Worm (Caenorhabditis elegans) whole organism, mixed stage, embryonic: ENCODE results near the gene F59D12.3.

ENCODE experiments used
- M03D4.4 ChIP-seq: sonication (generic microtip); optimal IDR thresholded peaks from 2 replicates; lab custom pipeline; 2017; ENCODE audit warnings: mild to moderate bottlenecking, missing genetic modification characterization, missing compliant biosample characterization
- bed-3 ChIP-seq: fragments of 200-800 bp; sonication (Bioruptor generic); optimal IDR thresholded peaks from 3 replicates; lab custom pipeline; 2018; ENCODE audit warnings: mild to moderate bottlenecking, missing genetic modification characterization, moderate library complexity, missing compliant biosample characterization
- blmp-1 ChIP-seq: fragments of 150-350 bp; optimal IDR thresholded peaks from 2 replicates; lab custom pipeline; 2014; ENCODE audit warnings: missing biosample characterization, missing genetic modification characterization
- ceh-39 ChIP-seq: fragments of 150-350 bp; optimal IDR thresholded peaks from 2 replicates; lab custom pipeline; 2014; ENCODE audit warnings: missing biosample characterization, missing genetic modification characterization
- ceh-43 ChIP-seq: fragments of 200-800 bp; sonication (Bioruptor generic); optimal IDR thresholded peaks from 2 replicates; lab custom pipeline; 2018; ENCODE audit warnings: mild to moderate bottlenecking, missing genetic modification characterization, moderate library complexity, missing compliant biosample characterization
- ceh-83 ChIP-seq: fragments of 200-800 bp; sonication (Bioruptor generic); optimal IDR thresholded peaks from 2 replicates; lab custom pipeline; 2018; ENCODE audit warnings: mild to moderate bottlenecking, missing genetic modification characterization, missing compliant biosample characterization
- ces-1 ChIP-seq: fragments of 150-350 bp; optimal IDR thresholded peaks from 2 replicates; lab custom pipeline; 2014; ENCODE audit warnings: missing biosample characterization, missing genetic modification reagents, missing genetic modification characterization
- cnd-1 ChIP-seq: fragments of 200-800 bp; sonication (Bioruptor generic); optimal IDR thresholded peaks from 2 replicates; lab custom pipeline; 2018; ENCODE audit warnings: mild to moderate bottlenecking, missing genetic modification characterization, missing compliant biosample characterization
- drap-1 ChIP-seq: fragments of 200-800 bp; sonication (Bioruptor generic); optimal IDR thresholded peaks from 3 replicates; lab custom pipeline; 2018; ENCODE audit warnings: mild to moderate bottlenecking, missing genetic modification characterization, missing compliant biosample characterization
- elt-1 ChIP-seq: sonication (generic microtip); optimal IDR thresholded peaks from 2 replicates; lab custom pipeline; 2017; ENCODE audit warnings: missing genetic modification characterization, mild to moderate bottlenecking, missing compliant biosample characterization, antibody characterized with exemption, moderate library complexity, borderline replicate concordance; ENCODE audit not compliant: insufficient read depth
- elt-3 ChIP-seq: fragments of 150-350 bp; optimal IDR thresholded peaks from 2 replicates; lab custom pipeline; 2014; ENCODE audit warnings: missing biosample characterization, missing genetic modification characterization
- flh-1 ChIP-seq: fragments of 200-800 bp; sonication (Bioruptor generic); optimal IDR thresholded peaks from 2 replicates; lab custom pipeline; 2018; ENCODE audit warnings: mild to moderate bottlenecking, missing genetic modification characterization, moderate library complexity, missing compliant biosample characterization
- ham-2 ChIP-seq: fragments of 200-800 bp; sonication (Bioruptor generic); optimal IDR thresholded peaks from 2 replicates; lab custom pipeline; 2018; ENCODE audit warnings: mild to moderate bottlenecking, missing genetic modification characterization, missing compliant biosample characterization
- hlh-1 ChIP-seq: fragments of 150-350 bp; optimal IDR thresholded peaks from 2 replicates; lab custom pipeline; 2014; ENCODE audit warnings: missing biosample characterization, missing genetic modification reagents, missing genetic modification characterization
- lin-13 ChIP-seq: fragments of 150-350 bp; optimal IDR thresholded peaks from 2 replicates; lab custom pipeline; 2014; ENCODE audit warnings: missing biosample characterization, missing genetic modification characterization
- lin-32 ChIP-seq: fragments of 200-800 bp; sonication (Bioruptor generic); optimal IDR thresholded peaks from 2 replicates; lab custom pipeline; 2018; ENCODE audit warnings: mild to moderate bottlenecking, missing genetic modification characterization, missing compliant biosample characterization
- lsy-2 ChIP-seq: fragments of 150-350 bp; optimal IDR thresholded peaks from 2 replicates; lab custom pipeline; 2014; ENCODE audit warnings: missing biosample characterization, missing genetic modification characterization
- mab-5 ChIP-seq: fragments of 150-350 bp; optimal IDR thresholded peaks from 2 replicates; lab custom pipeline; 2014; ENCODE audit warnings: missing biosample characterization, missing genetic modification characterization
- mep-1 ChIP-seq: fragments of 150-350 bp; optimal IDR thresholded peaks from 2 replicates; lab custom pipeline; 2017; ENCODE audit warnings: missing biosample characterization, missing genetic modification reagents, missing genetic modification characterization, inconsistent platforms
- mls-2 ChIP-seq: sonication (generic microtip); optimal IDR thresholded peaks from 2 replicates; lab custom pipeline; 2016; ENCODE audit warnings: mild to moderate bottlenecking, missing genetic modification characterization, moderate library complexity, missing compliant biosample characterization
- nhr-12 ChIP-seq: fragments of 150-350 bp; optimal IDR thresholded peaks from 2 replicates; lab custom pipeline; 2014; ENCODE audit warnings: missing biosample characterization, missing genetic modification characterization
- nhr-2 ChIP-seq: fragments of 150-350 bp; optimal IDR thresholded peaks from 2 replicates; lab custom pipeline; 2014; ENCODE audit warnings: missing biosample characterization, missing genetic modification characterization
- nhr-237 ChIP-seq: fragments of 150-350 bp; optimal IDR thresholded peaks from 2 replicates; lab custom pipeline; 2014; ENCODE audit warnings: missing biosample characterization, missing genetic modification characterization
- nhr-28 ChIP-seq: fragments of 150-350 bp; optimal IDR thresholded peaks from 2 replicates; lab custom pipeline; 2014; ENCODE audit warnings: missing biosample characterization, missing genetic modification characterization
- nhr-76 ChIP-seq: sonication (generic microtip); optimal IDR thresholded peaks from 2 replicates; lab custom pipeline; 2017; ENCODE audit warnings: missing biosample characterization, missing genetic modification characterization
- pha-4 ChIP-seq: fragments of 150-350 bp; optimal IDR thresholded peaks from 2 replicates; lab custom pipeline; 2018; ENCODE audit warnings: missing biosample characterization, missing genetic modification reagents, missing genetic modification characterization
- sem-2 ChIP-seq: fragments of 200-800 bp; sonication (Bioruptor generic); optimal IDR thresholded peaks from 2 replicates; lab custom pipeline; 2018; ENCODE audit warnings: mild to moderate bottlenecking, missing genetic modification characterization, missing compliant biosample characterization
- snpc-4 ChIP-seq: fragments of 150-350 bp; optimal IDR thresholded peaks from 2 replicates; lab custom pipeline; 2014; ENCODE audit warnings: missing biosample characterization, missing genetic modification characterization
- sptf-1 ChIP-seq: sonication (generic microtip); optimal IDR thresholded peaks from 2 replicates; lab custom pipeline; 2017; ENCODE audit warnings: mild to moderate bottlenecking, missing genetic modification characterization, moderate library complexity, missing compliant biosample characterization
- tbx-8 ChIP-seq: fragments of 200-800 bp; sonication (Bioruptor generic); optimal IDR thresholded peaks from 2 replicates; lab custom pipeline; 2018; ENCODE audit warnings: mild to moderate bottlenecking, missing genetic modification characterization, moderate library complexity, missing compliant biosample characterization
- unc-120 ChIP-seq: sonication (generic microtip); optimal IDR thresholded peaks from 2 replicates; lab custom pipeline; 2017; ENCODE audit warnings: missing genetic modification characterization, missing compliant biosample characterization; ENCODE audit not compliant: poor library complexity, severe bottlenecking
- unc-39 ChIP-seq: fragments of 150-350 bp; optimal IDR thresholded peaks from 2 replicates; lab custom pipeline; 2014; ENCODE audit warnings: missing biosample characterization, missing genetic modification characterization
- unc-62 ChIP-seq: fragments of 150-350 bp; optimal IDR thresholded peaks from 2 replicates; lab custom pipeline; 2014; ENCODE audit warnings: missing biosample characterization, missing genetic modification reagents, missing genetic modification characterization
- zip-8 ChIP-seq: fragments of 150-350 bp; optimal IDR thresholded peaks from 2 replicates; lab custom pipeline; 2014; ENCODE audit warnings: missing biosample characterization, missing genetic modification characterization
- ztf-11 ChIP-seq: fragments of 150-350 bp; optimal IDR thresholded peaks from 2 replicates; lab custom pipeline; 2014; ENCODE audit warnings: missing biosample characterization, missing genetic modification characterization

F59D12.3 gene

DNA sequence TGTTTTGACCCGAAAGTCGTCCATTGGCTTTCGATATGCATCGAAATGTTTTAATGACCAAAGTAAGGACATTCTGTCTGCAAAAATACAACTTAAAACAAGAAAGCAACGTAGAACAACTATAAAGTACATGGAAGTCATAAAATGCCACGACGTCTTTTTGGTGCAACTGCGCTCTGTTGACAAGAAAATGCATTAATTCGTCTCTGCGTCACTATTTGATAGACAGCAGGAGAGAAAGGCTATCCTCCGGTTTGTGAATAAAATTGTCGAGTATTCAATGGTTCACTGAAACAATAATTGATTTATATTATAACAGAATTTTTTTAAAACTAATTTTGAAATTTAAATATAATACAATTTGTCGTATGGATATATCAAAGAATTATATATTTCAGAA, 34.3 kb downstream of the F59D12.3 start, which contains the start of gene ergi-3:
TSS of gene ergi-3 (minus strand) at position 311 of the 400 bp plus-strand sequence.
- TF ChIP-seq nhr-2 (tag; lab: Kevin White, UChicago) = no peak
- no peak for TF ChIP-seq mab-5
- TF ChIP-seq lin-13 (tag; lab: Kevin White, UChicago) = peak; percentile 3
- TF ChIP-seq mep-1 (tag; lab: Kevin White, UChicago) = peak; percentile 89
- TF ChIP-seq hlh-1 = peak; percentile 37
- TF ChIP-seq blmp-1 = peak; percentile 27
- peak; percentile 32 for TF ChIP-seq lsy-2 (tag; lab: Kevin White, UChicago)
- no peak for TF ChIP-seq M03D4.4 (tag; lab: Kevin White, UChicago)
- no peak for TF ChIP-seq ztf-11 (tag; lab: Kevin White, UChicago)
- peak; percentile 87 for TF ChIP-seq unc-62 (GFP tag; lab: Kevin White, UChicago)
- TF ChIP-seq nhr-237 (tag; lab: Kevin White, UChicago) = peak; percentile 37
- TF ChIP-seq ces-1 = peak; percentile 94
- peak; percentile 58 for TF ChIP-seq pha-4 (tag; lab: Kevin White, UChicago)
- TF ChIP-seq, all 35 proteins: peak for 9

DNA sequence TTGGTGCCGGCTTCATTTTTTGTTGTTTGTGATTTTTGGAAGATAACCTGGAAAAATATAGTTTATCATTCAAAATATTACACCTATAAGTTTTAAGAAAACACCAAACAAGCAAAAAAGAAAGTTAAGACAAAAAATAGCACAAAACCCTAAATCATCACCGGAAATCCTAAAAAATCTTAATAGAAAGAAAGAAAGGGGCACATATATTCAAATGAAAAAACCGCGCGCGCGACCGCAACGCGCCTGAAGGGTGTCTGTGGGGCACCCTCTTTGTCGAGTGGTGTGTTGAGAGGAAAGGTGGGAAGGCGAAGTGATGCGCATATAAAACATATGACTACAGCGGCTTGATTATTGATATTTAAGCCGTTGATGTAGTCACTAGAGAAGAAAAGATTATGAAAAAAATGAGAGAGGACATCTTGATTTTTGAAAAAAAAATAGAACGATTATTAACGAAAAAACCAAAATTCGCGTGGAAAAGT, 37.0 kb downstream of the F59D12.3 start, which contains the start of gene K09E9.3:
TSS of gene K09E9.3 (minus strand) at position 51 of the 485 bp plus-strand sequence.
- peak; percentile 67 for TF ChIP-seq hlh-1
- TF ChIP-seq mab-5 = no peak

DNA sequence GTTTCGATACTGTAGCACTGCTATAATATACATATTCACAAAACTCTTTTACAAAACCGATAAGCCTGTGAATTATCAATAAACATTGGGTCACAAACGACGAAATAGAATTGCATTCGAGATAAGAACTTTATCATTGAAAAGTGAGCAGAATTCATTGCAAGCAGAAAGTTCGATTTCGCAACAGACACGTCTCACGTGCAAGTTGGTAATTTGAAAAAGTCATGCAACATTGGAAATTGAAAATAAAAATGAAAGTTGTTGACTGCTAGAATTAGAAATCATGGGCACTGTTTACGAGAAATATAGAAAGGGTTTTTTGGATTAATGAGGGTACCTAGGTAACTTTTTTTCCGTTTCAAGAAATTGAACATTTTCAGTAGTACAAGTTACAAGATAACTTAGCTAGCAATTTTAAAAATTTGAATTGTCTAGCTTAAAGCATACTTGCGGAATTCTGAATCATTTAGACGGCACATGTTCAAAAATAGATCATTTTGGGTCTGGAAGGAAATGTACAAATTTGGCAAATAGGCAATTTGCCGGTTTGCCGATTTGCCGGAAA, 40.2 kb downstream of the F59D12.3 start:
- TF ChIP-seq nhr-237 (tag; lab: Kevin White, UChicago) (no peak), mep-1 (tag; lab: Kevin White, UChicago) (no peak), tbx-8 (GFP tag; lab: Kevin White, UChicago) (no peak), bed-3 (GFP tag; lab: Kevin White, UChicago) (no peak), ztf-11 (tag; lab: Kevin White, UChicago) (no peak), mls-2 (tag; lab: Kevin White, UChicago) (no peak), blmp-1 (no peak), ceh-83 (GFP tag; lab: Kevin White, UChicago) (no peak), nhr-12 (no peak), unc-62 (GFP tag; lab: Kevin White, UChicago) (no peak), cnd-1 (tag; lab: Kevin White, UChicago) (no peak), lsy-2 (tag; lab: Kevin White, UChicago) (no peak), drap-1 (GFP tag; lab: Kevin White, UChicago) (no peak), ceh-39 (no peak), elt-3 (tag; lab: Kevin White, UChicago) (no peak), nhr-76 (tag; lab: Kevin White, UChicago) (no peak), lin-32 (GFP tag; lab: Kevin White, UChicago) (no peak), ham-2 (GFP tag; lab: Kevin White, UChicago) (no peak), unc-39 (no peak)

DNA sequence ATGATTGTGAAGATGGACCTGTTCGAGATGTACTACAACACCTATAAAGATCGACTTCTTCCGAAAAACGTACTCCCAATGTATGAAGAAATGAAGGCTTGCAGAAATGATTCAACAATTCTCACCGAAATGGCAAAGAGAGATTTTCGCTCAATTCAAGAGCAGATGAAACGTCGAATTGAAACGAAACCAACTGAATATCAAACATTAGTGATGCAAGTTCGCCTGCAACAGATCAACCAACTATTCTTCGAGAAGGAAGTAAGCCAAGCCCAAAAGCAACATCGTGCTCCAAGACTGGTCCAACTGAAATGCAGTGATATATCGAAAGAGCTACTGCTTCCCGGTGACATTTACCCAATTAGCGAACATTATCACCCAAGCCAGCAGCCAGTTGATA, 41.1 kb downstream of the F59D12.3 start:
- TF ChIP-seq hlh-1 = no peak

DNA sequence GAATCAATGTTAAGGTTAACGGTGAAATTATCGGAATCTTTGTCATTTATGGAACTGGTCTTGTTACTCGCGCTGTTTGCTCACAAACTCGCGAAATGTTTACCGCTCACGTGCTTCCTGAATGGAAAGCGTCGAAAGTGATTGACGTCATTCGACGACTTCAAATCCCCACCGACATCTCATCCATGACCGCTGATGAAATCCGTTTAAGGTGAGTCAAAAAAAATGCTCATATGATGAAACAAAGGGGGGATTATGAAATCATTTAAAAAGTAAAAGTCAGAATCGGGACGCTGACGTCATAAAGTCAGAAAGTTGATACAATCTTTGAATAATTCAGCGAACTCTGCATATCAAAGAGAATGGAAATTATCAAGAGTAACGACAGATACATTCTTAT, 42.2 kb downstream of the F59D12.3 start:
- TF ChIP-seq ceh-39 = no peak
- no peak for TF ChIP-seq hlh-1
- no peak for TF ChIP-seq sem-2
- no peak for TF ChIP-seq tbx-8 (GFP tag; lab: Kevin White, UChicago)
- TF ChIP-seq ceh-43 (GFP tag; lab: Kevin White, UChicago) = no peak
- no peak for TF ChIP-seq ham-2 (GFP tag; lab: Kevin White, UChicago)
- TF ChIP-seq mab-5 = no peak
- no peak for TF ChIP-seq ces-1
- no peak for TF ChIP-seq nhr-237 (tag; lab: Kevin White, UChicago)
- TF ChIP-seq, all 35 proteins: peak for 0

DNA sequence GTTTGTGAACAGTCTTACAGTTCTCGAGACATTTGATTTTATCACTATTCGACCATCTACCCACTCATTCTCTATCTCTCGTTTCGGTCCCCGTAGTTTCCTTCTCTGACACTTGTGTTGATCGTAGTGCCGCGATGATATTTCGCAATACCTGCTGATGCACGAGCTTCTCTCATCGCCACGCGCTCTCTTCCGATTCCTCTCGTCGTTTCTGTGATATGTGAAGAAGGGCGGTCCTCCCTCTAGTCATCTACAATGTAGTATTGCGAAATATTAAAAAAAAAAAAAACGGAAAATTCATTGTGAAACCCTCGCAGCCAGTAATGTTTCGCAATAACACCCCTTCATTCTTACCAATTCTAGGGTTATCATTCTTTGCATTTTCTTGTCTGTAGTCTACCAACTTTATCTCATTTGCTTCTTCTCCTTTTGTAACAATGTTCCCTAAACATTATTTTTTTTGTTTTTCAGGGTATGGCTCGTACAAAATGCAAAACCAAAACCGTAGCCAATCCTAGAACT, 43.2 kb downstream of the F59D12.3 start, which contains the start of gene nipi-3:
TSS of gene nipi-3 (plus strand) at position 472 of the 522 bp plus-strand sequence.
- TF ChIP-seq ces-1 (peak; percentile 5), blmp-1 (no peak), lsy-2 (tag; lab: Kevin White, UChicago) (peak; percentile 25), ceh-43 (GFP tag; lab: Kevin White, UChicago) (no peak), cnd-1 (tag; lab: Kevin White, UChicago) (no peak), M03D4.4 (tag; lab: Kevin White, UChicago) (no peak), mab-5 (no peak), nhr-28 (tag; lab: Kevin White, UChicago) (peak; percentile 64), drap-1 (GFP tag; lab: Kevin White, UChicago) (no peak), ceh-39 (no peak), zip-8 (tag; lab: Kevin White, UChicago) (no peak), sptf-1 (tag; lab: Kevin White, UChicago) (no peak), flh-1 (GFP tag; lab: Kevin White, UChicago) (no peak), unc-120 (tag; lab: Kevin White, UChicago) (no peak), tbx-8 (GFP tag; lab: Kevin White, UChicago) (no peak), ztf-11 (tag; lab: Kevin White, UChicago) (no peak), mep-1 (tag; lab: Kevin White, UChicago) (no peak), ceh-83 (GFP tag; lab: Kevin White, UChicago) (no peak), bed-3 (GFP tag; lab: Kevin White, UChicago) (no peak), snpc-4 (no peak), elt-3 (tag; lab: Kevin White, UChicago) (peak; percentile 87), sem-2 (no peak), lin-32 (GFP tag; lab: Kevin White, UChicago) (no peak), nhr-12 (no peak), elt-1 (tag; lab: Kevin White, UChicago) (peak; percentile 23), lin-13 (tag; lab: Kevin White, UChicago) (no peak), unc-62 (GFP tag; lab: Kevin White, UChicago) (peak; percentile 88)
